Fruit fly (Drosophila melanogaster) whole organism, pupa: ENCODE results near the gene ValRS-m.

Source experiments
- CG32121 ChIP-seq: fragments of 200-800 bp; sonication (Bioruptor generic); IDR thresholded peaks from 2 replicates; pipeline ENCODE4 v1.3.6; 2022; ENCODE audit warnings: missing biosample characterization, missing genetic modification characterization
- EcR ChIP-seq: fragments of 200-800 bp; sonication (Bioruptor generic); optimal IDR thresholded peaks from 3 replicates; lab custom pipeline; 2019; ENCODE audit warnings: missing biosample characterization, missing genetic modification characterization, mild to moderate bottlenecking, moderate library complexity, missing genetic modification reagents
- gl ChIP-seq: fragments of 200-800 bp; sonication (Bioruptor generic); optimal IDR thresholded peaks from 2 replicates; lab custom pipeline; 2018; ENCODE audit warnings: missing biosample characterization, mild to moderate bottlenecking, missing genetic modification characterization

- TF ChIP-seq CG32121 (GFP tag; lab: Robert Waterston, UW) (no peak; the same call in 1 of the 2 replicates), gl (tag; lab: Kevin White, UChicago) (no peak), EcR (GFP tag; lab: Kevin White, UChicago) (no peak)
These were observed 11.9 kb downstream of the ValRS-m start for dm6 chr3L:8952549-8953198.
